Worm (Caenorhabditis elegans) whole organism, L2 larva: ENCODE data around the gene dpf-2.

ENCODE experiments used
- fos-1 ChIP-seq: fragments of 150-350 bp; optimal IDR thresholded peaks from 2 replicates; lab custom pipeline; 2014; ENCODE audit warnings: missing biosample characterization, missing genetic modification characterization
- lin-39 ChIP-seq: fragments of 150-350 bp; optimal IDR thresholded peaks from 2 replicates; lab custom pipeline; 2014; ENCODE audit warnings: missing biosample characterization, missing genetic modification reagents, missing genetic modification characterization

DNA sequence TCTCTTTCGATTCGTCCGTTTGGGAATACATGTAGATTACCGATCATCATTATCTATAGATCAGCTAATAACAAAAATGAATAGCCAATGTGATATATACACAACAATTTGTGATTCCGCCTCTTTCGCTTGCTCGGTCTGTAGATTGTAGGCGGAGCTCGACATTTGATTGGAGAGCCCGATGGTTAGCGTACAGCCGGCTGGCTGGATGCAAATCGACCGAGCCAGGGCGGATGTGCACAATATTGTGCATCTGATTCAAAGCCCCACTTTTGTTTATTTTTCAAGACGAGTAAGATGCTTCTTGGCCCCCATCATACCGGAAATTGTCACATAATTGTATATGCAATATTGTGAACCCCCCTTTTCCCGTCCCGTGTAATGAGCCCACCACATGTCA, 30.1 kb downstream of the dpf-2 start, which contains the start of gene dmd-4:
- TF ChIP-seq fos-1 (tag; lab: Kevin White, UChicago), result no peak
- TF ChIP-seq lin-39 (tag; lab: Kevin White, UChicago), result no peak
